Worm (Caenorhabditis elegans): ENCODE measurements around the gene cng-1.

ce11 chrV:14978205-14978751 is 53.0 kb downstream of the cng-1 start, which contains the start of the genes grd-12 and F02D8.1:
- TF ChIP-seq nhr-11 (tag; optimal IDR thresholded peaks at IDR 0.05) = no peak
- TF ChIP-seq unc-55 (GFP tag; optimal IDR thresholded peaks at IDR 0.05) = no peak
- no peak for TF ChIP-seq ceh-48 (tag; optimal IDR thresholded peaks at IDR 0.05)
- TF ChIP-seq lin-11 (tag; optimal IDR thresholded peaks at IDR 0.05) = no peak
- no peak for TF ChIP-seq fax-1 (tag; optimal IDR thresholded peaks at IDR 0.05)
- no peak for TF ChIP-seq nfya-1 (tag; optimal IDR thresholded peaks at IDR 0.05)

Measured in whole organism, late embryonic.